Fruit fly (Drosophila melanogaster) whole organism, wandering third instar larva: ENCODE results near the gene CG13471.

ENCODE experiments used
- Abd-B ChIP-seq: fragments of >200 bp; optimal IDR thresholded peaks from 2 replicates; lab custom pipeline; 2017; ENCODE audit warnings: missing biosample characterization, missing genetic modification characterization
- CG32264 ChIP-seq: fragments of 200-800 bp; sonication (Bioruptor generic); optimal IDR thresholded peaks from 2 replicates; lab custom pipeline; 2016; ENCODE audit warnings: missing biosample characterization, missing genetic modification characterization
- CrebA ChIP-seq: fragments of 200-800 bp; sonication (Bioruptor generic); optimal IDR thresholded peaks from 2 replicates; lab custom pipeline; 2016; ENCODE audit warnings: missing biosample characterization, mild to moderate bottlenecking, missing genetic modification characterization, borderline replicate concordance
- Dfd ChIP-seq: fragments of >200 bp; optimal IDR thresholded peaks from 2 replicates; lab custom pipeline; 2017; ENCODE audit warnings: missing biosample characterization, missing genetic modification characterization
- GATAd ChIP-seq: sonication (Bioruptor generic); optimal IDR thresholded peaks from 2 replicates; lab custom pipeline; 2016; ENCODE audit warnings: missing biosample characterization, missing genetic modification characterization
- HLH106 ChIP-seq: fragments of 200-800 bp; optimal IDR thresholded peaks from 3 replicates; lab custom pipeline; 2019; ENCODE audit warnings: missing biosample characterization, mild to moderate bottlenecking, missing genetic modification characterization, moderate library complexity
- Hr83 ChIP-seq: fragments of 200-300 bp; sonication (Bioruptor generic); optimal IDR thresholded peaks from 2 replicates; lab custom pipeline; 2016; ENCODE audit warnings: missing biosample characterization, mild to moderate bottlenecking, missing genetic modification characterization, moderate library complexity; ENCODE audit not compliant: poor library complexity, severe bottlenecking
- Jra ChIP-seq: sonication (Bioruptor generic); optimal IDR thresholded peaks from 2 replicates; lab custom pipeline; 2016; ENCODE audit warnings: missing biosample characterization, missing genetic modification characterization
- Myc ChIP-seq: fragments of >200 bp; optimal IDR thresholded peaks from 2 replicates; lab custom pipeline; 2017
- N ChIP-seq: fragments of >200 bp; optimal IDR thresholded peaks from 2 replicates; lab custom pipeline; 2018; ENCODE audit warnings: missing biosample characterization, missing external identifiers, missing genetic modification characterization
- OdsH ChIP-seq: fragments of 200-800 bp; sonication (Bioruptor generic); optimal IDR thresholded peaks from 2 replicates; lab custom pipeline; 2016; ENCODE audit warnings: missing biosample characterization, mild to moderate bottlenecking, missing genetic modification characterization
- Sp1 ChIP-seq: fragments of 200-800 bp; sonication (Bioruptor generic); optimal IDR thresholded peaks from 3 replicates; lab custom pipeline; 2019; ENCODE audit warnings: missing biosample characterization, mild to moderate bottlenecking, missing genetic modification characterization, moderate library complexity
- Vsx2 ChIP-seq: fragments of 200-300, 225-300 bp; sonication (Bioruptor generic); optimal IDR thresholded peaks from 2 replicates; lab custom pipeline; 2018; ENCODE audit warnings: missing biosample characterization, missing genetic modification characterization; ENCODE audit not compliant: partially characterized antibody
- br ChIP-seq: fragments of 200-800 bp; sonication (Bioruptor generic); optimal IDR thresholded peaks from 2 replicates; lab custom pipeline; 2016; ENCODE audit warnings: missing biosample characterization, missing genetic modification characterization
- brk ChIP-seq: fragments of 200-800 bp; sonication (Bioruptor generic); optimal IDR thresholded peaks from 2 replicates; lab custom pipeline; 2016; ENCODE audit warnings: missing biosample characterization, mild to moderate bottlenecking, missing genetic modification characterization
- dl ChIP-seq, 2 experiments: fragments of 175-275, 200-275 bp in 1 of 2; fragments of 200-275 bp in 1 of 2; sonication (Bioruptor generic); optimal IDR thresholded peaks; lab custom pipeline; 2018; ENCODE audit warnings: mild to moderate bottlenecking in 2 of 2, missing biosample characterization in 2 of 2, missing genetic modification characterization in 2 of 2, moderate library complexity in 2 of 2; ENCODE audit not compliant: partially characterized antibody in 2 of 2, insufficient read depth in 1 of 2
- dmrt93B ChIP-seq: fragments of 200-800 bp; sonication (Bioruptor generic); optimal IDR thresholded peaks from 2 replicates; lab custom pipeline; 2018; ENCODE audit warnings: missing biosample characterization, mild to moderate bottlenecking, missing genetic modification characterization
- dsf ChIP-seq: sonication (Bioruptor generic); optimal IDR thresholded peaks from 2 replicates; lab custom pipeline; 2016; ENCODE audit warnings: missing biosample characterization, missing genetic modification characterization, borderline replicate concordance
- ey ChIP-seq: fragments of 200-800 bp; sonication (Bioruptor generic); optimal IDR thresholded peaks from 2 replicates; lab custom pipeline; 2016; ENCODE audit warnings: missing biosample characterization, missing genetic modification characterization
- foxo ChIP-seq, 2 experiments: fragments of 200-800 bp; sonication (Bioruptor generic); optimal IDR thresholded peaks; 2 replicates in 1 of 2; 3 replicates in 1 of 2; lab custom pipeline; 2016 to 2017; ENCODE audit warnings: missing biosample characterization in 2 of 2, missing genetic modification characterization in 2 of 2
- h ChIP-seq: fragments of 200-800 bp; sonication (Bioruptor generic); optimal IDR thresholded peaks from 3 replicates; lab custom pipeline; 2016; ENCODE audit warnings: missing biosample characterization, mild to moderate bottlenecking, missing genetic modification characterization
- pan ChIP-seq: fragments of >200 bp; optimal IDR thresholded peaks from 2 replicates; lab custom pipeline; 2017
- rgr ChIP-seq: fragments of 200-800 bp; sonication (Bioruptor generic); optimal IDR thresholded peaks from 3 replicates; lab custom pipeline; 2016; ENCODE audit warnings: missing biosample characterization, mild to moderate bottlenecking, missing genetic modification characterization
- sage ChIP-seq: fragments of 200-800 bp; sonication (Bioruptor generic); optimal IDR thresholded peaks from 2 replicates; lab custom pipeline; 2016; ENCODE audit warnings: missing biosample characterization, mild to moderate bottlenecking, missing genetic modification characterization
- sv ChIP-seq: fragments of 200-800 bp; sonication (Bioruptor generic); optimal IDR thresholded peaks from 3 replicates; lab custom pipeline; 2016; ENCODE audit warnings: missing biosample characterization, missing genetic modification characterization
- tai ChIP-seq: sonication (Bioruptor generic); optimal IDR thresholded peaks from 2 replicates; lab custom pipeline; 2016; ENCODE audit warnings: missing biosample characterization, missing genetic modification characterization
- usp ChIP-seq: fragments of >200 bp; optimal IDR thresholded peaks from 2 replicates; lab custom pipeline; 2017; ENCODE audit warnings: missing biosample characterization, missing genetic modification characterization
- woc ChIP-seq: sonication (Bioruptor generic); optimal IDR thresholded peaks from 2 replicates; lab custom pipeline; 2016; ENCODE audit warnings: missing biosample characterization, mild to moderate bottlenecking, missing genetic modification characterization

CG13471 gene

dm6 chr3L:14701578-14701977, 31.7 kb downstream of the CG13471 start, which contains the start of gene CG17177:
Gene CG17177 (minus strand): TSS chr3L:14701678.
- TF ChIP-seq OdsH (no peak), Abd-B (GFP tag; lab: Kevin White, UChicago) (no peak), HLH106 (tag; lab: Kevin White, UChicago) (no peak), foxo (GFP tag; optimal IDR thresholded peaks at IDR 0.05; lab: Kevin White, UChicago) (no peak), rgr (GFP tag; lab: Kevin White, UChicago) (no peak), br (GFP tag; lab: Kevin White, UChicago) (no peak), ey (no peak), N (no peak), Jra (GFP tag; lab: Kevin White, UChicago) (no peak), woc (no peak), brk (no peak)

- TF ChIP-seq tai (GFP tag; lab: Kevin White, UChicago) (no peak), GATAd (no peak), brk (no peak), sv (GFP tag; lab: Kevin White, UChicago) (no peak), CG32264 (GFP tag; lab: Kevin White, UChicago) (no peak), dmrt93B (no peak), usp (GFP tag; lab: Kevin White, UChicago) (no peak), dsf (GFP tag; lab: Kevin White, UChicago) (no peak), h (no peak), dl (GFP tag; optimal IDR thresholded peaks at IDR 0.05; lab: Kevin White, UChicago; ENCODE audit: insufficient read depth in 1 of 2, partially characterized antibody in 2 of 2) (no peak), Sp1 (GFP tag; lab: Kevin White, UChicago) (no peak)
Observed at dm6 chr3L:14697005-14697404, 36.3 kb downstream of the CG13471 start, which contains the start of gene CG13474. Gene CG13474 (minus strand): TSS chr3L:14697105.

DNA sequence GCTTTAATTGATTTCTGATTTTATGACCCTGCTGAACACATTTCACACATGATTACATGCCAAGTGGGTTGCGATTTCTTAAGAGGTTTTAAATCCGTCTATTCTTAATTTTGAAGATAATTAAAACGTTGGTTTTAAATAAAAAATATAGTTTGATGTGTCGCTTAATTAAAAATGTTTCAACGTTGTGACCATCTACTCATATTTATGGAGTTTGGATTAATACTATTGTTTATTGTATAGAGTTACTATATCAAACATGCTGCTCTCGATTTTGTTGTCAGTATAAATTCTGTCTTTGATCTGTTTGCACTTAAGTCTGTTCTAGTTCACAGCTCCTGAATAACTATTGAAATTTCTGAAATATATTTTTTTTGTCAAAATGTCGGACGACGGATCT, 42.3 kb downstream of the CG13471 start, which contains the start of gene gdrd:
Gene gdrd, plus strand, starts transcription at position 301 of the 400 bp plus-strand sequence.
- TF ChIP-seq dl (GFP tag; optimal IDR thresholded peaks at IDR 0.05; lab: Kevin White, UChicago; ENCODE audit: insufficient read depth in 1 of 2, partially characterized antibody in 2 of 2) (no peak), ey (no peak), sv (GFP tag; lab: Kevin White, UChicago) (no peak), h (no peak), sage (GFP tag; lab: Kevin White, UChicago) (no peak), dmrt93B (no peak), br (GFP tag; lab: Kevin White, UChicago) (no peak), Vsx2 (GFP tag; lab: Kevin White, UChicago) (no peak), GATAd (no peak), OdsH (no peak), Dfd (GFP tag; lab: Kevin White, UChicago) (no peak)

DNA sequence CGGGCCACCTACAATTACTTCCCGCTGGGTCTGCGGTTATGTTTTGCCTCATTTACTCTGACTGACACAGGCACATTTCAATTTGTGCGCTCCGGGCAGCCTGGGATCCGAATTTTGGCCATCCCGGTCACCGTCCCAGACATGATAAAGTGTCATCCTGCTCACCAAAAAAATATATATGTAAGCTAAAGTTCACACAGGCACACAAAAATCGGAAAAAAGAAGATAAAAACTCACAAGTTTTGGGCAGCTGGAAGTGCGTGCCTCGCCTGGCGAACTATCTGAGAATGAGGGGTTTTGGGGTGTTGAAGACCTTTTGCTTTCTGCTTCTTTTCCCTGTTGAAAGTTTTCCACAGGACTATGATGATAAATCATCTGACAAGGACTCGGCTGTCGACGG, 47.1 kb downstream of the CG13471 start:
- TF ChIP-seq Myc (lab: Kevin White, UChicago) (no peak), Hr83 (GFP tag; lab: Kevin White, UChicago) (no peak), tai (GFP tag; lab: Kevin White, UChicago) (no peak), pan (lab: Kevin White, UChicago) (no peak)

DNA sequence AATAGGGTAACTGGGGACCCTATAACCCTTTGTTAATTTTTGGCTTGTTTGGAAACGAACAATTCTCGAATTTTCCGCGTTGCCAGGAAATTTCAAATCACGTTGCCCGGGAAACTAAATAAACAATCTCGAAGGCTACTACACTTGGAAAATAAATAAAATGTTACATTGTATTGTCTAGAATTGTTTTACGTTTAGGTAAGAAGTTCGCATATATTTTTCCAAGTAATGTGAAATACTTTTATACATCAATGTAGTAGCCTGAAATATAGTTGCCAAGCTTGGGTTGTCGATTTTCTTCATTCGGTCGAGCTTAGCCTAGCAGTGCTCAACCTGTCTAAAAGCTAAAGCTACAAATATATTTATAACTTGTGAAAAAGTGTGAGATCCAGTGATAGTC, 48.8 kb downstream of the CG13471 start, which contains the start of gene Dnaaf6:
Gene Dnaaf6, plus strand, starts transcription at position 301 of the 400 bp plus-strand sequence.
- no peak for TF ChIP-seq CrebA (GFP tag; lab: Kevin White, UChicago)
